Worm (Caenorhabditis elegans) whole organism, midembryonic: Measurements from ENCODE around the gene nspc-17.

ENCODE experiments used
- T22C8.4 ChIP-seq: fragments of 200-800 bp; sonication (Bioruptor generic); IDR thresholded peaks from 2 replicates; pipeline ENCODE4 v1.3.6; 2022; ENCODE audit warnings: missing genetic modification characterization, missing compliant biosample characterization
- cog-1 ChIP-seq: sonication (generic microtip); optimal IDR thresholded peaks from 2 replicates; lab custom pipeline; 2016; ENCODE audit warnings: missing genetic modification characterization, missing compliant biosample characterization
- flt-1 ChIP-seq: fragments of 200-800 bp; sonication (Bioruptor generic); IDR thresholded peaks from 2 replicates; pipeline ENCODE4 v1.3.6; 2022; ENCODE audit warnings: missing genetic modification characterization, missing compliant biosample characterization
- klf-2 ChIP-seq: fragments of 200-800 bp; sonication (Bioruptor generic); conservative IDR thresholded peaks from 2 replicates; pipeline ENCODE4 v1.3.6; 2022; ENCODE audit warnings: missing genetic modification reagents, missing genetic modification characterization, missing compliant biosample characterization
- med-1 ChIP-seq: sonication (generic microtip); optimal IDR thresholded peaks from 2 replicates; lab custom pipeline; 2017; ENCODE audit warnings: missing genetic modification characterization, mild to moderate bottlenecking, missing compliant biosample characterization, antibody characterized with exemption, missing genetic modification reagents; ENCODE audit not compliant: insufficient read depth
- ref-1 ChIP-seq: fragments of 200-800 bp; sonication (Bioruptor generic); conservative IDR thresholded peaks from 2 replicates; pipeline ENCODE4 v1.3.6; 2022; ENCODE audit warnings: missing genetic modification reagents, missing genetic modification characterization, missing compliant biosample characterization
- tab-1 ChIP-seq: fragments of 200-800 bp; sonication (Bioruptor generic); IDR thresholded peaks from 2 replicates; pipeline ENCODE4 v1.3.6; 2022; ENCODE audit warnings: missing genetic modification characterization, missing compliant biosample characterization
- ztf-23 ChIP-seq: fragments of 200-800 bp; sonication (Bioruptor generic); IDR thresholded peaks from 2 replicates; pipeline ENCODE4 v1.3.6; 2022; ENCODE audit warnings: missing genetic modification reagents, missing genetic modification characterization, missing compliant biosample characterization
- ztf-29 ChIP-seq: fragments of 200-800 bp; sonication (Bioruptor generic); IDR thresholded peaks from 2 replicates; pipeline ENCODE4 v1.3.6; 2022; ENCODE audit warnings: missing genetic modification reagents, missing genetic modification characterization, missing compliant biosample characterization

Gene nspc-17

DNA sequence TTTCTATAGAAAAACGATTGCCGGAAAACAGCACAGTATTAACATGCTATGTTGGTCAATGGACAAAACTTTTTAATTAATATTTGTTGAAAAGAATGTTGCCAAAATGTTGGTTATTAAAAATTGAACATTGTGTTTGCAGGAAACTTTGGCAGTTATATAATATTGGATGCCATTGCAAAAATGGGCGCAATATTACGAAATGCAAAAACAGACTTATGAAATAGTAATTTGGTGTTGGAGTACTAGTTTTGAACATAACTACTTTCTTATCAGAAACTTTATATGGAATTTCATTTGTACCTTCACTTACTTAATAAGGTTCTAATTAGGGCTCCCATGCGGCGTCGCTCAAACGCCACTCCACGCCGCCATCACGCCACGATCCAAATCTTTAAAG, 14.6 kb downstream of the nspc-17 start:
- TF ChIP-seq ztf-23 (GFP tag; lab: Robert Waterston, UW) (no peak), cog-1 (no peak), T22C8.4 (no peak), klf-2 (GFP tag; lab: Robert Waterston, UW) (no peak), flt-1 (no peak), med-1 (no peak), tab-1 (GFP tag; lab: Robert Waterston, UW) (no peak), ref-1 (GFP tag; lab: Robert Waterston, UW) (no peak), ztf-29 (no peak)

DNA sequence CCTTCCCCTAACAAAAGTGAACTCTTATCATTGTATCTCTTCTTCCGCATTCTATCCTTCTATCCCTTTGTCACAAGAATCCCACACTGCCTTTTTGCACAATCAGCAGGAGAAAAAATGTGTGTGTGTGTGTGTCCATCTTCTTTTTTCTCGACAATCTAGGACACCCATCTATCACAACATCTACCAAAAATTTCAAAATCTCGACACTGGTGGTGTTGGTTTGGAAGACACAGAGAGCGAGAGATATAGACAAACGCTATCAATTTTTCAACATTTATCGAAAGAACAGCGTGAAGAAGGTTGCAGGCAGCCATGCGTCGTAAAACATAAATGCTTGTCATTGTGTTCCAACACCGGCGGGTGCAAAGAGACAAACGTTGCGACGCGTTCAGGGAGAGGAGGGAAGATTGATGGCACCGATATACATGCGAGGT, 16.1 kb downstream of the nspc-17 start:
- TF ChIP-seq klf-2 (GFP tag; lab: Robert Waterston, UW) (no peak), flt-1 (no peak), ztf-23 (GFP tag; lab: Robert Waterston, UW) (no peak), T22C8.4 (no peak), cog-1 (no peak), tab-1 (GFP tag; lab: Robert Waterston, UW) (no peak), med-1 (no peak), ref-1 (GFP tag; lab: Robert Waterston, UW) (no peak), ztf-29 (no peak)

DNA sequence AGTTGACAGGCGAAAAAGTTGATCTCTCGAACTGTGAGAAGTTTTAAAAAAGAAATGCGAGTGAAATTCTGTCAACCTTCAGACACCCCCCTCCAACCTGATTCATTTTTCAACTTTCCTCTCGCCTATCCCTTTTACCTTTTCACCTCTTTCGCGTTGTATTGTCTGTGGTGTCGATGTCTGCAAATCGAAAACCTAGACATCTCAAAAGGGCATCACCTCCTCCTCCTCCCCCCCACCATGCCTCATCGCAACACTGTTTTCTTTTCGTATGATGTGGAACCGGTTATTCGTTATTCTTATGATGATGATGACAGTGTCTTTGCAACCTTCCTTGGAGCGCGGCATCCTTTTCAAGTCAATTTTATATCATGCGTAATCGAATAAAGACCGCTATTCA, 17.0 kb downstream of the nspc-17 start:
- no peak for TF ChIP-seq med-1
- no peak for TF ChIP-seq ztf-29
- TF ChIP-seq flt-1, result no peak
- no peak for TF ChIP-seq ref-1 (GFP tag; lab: Robert Waterston, UW)
- no peak for TF ChIP-seq klf-2 (GFP tag; lab: Robert Waterston, UW)

DNA sequence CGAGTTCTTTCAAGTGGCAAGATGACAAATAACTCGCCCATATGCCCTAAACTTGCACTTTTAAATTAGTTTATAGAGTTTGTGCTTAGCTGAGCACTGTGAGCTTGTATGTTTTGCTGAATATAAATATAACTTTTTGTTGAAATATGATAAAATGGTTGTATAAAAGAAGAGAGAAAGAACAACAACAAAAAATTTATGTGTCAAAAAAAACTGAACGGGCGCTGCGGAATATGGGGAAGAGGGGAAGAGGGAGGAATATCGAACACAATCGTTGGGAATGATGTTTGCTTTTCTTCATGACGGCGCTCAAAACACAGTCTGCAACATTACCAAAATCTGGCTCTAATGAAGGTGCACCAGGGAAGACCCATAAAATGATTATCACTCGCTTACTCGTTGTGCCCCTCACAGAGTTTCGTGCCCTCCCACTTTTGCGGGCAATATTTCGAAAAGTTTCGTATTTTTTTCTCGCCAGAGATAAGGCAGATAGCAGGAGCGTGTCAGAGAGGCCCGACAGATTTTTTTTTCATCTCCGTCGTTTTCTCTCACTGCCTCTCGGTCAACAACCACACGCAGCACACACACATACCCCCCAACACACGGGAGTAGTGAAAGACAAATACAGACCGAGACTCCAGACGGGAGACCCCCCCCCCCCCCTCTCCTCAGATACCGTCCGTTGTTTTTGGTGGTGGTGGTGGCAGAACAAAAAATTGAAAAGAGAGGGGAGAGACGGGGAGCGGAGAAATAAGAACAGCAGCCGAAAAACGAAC, 19.2 kb downstream of the nspc-17 start:
- peak; percentile 18; the same call in 1 of the 2 replicates for TF ChIP-seq flt-1
- TF ChIP-seq T22C8.4, result no peak

DNA sequence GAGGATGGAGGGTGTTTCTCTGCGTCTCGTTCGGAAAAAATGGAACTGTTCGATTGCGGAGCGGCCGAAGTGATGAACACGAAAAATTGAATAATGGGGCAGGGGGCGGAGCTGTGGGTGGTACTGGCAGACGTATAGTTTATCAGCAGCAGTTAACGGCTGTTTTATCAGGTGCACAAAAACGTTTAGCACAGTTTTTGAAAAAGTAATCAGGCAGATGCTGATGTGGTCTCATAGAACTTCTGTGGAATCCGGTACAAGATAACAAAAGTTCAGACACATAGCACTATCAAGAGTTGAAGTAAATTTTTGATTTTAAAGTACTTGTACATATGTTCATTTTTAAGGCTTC, 20.5 kb downstream of the nspc-17 start:
- TF ChIP-seq klf-2 (GFP tag; lab: Robert Waterston, UW), result no peak
- TF ChIP-seq ztf-29, result no peak
- TF ChIP-seq tab-1 (GFP tag; lab: Robert Waterston, UW), result no peak
- no peak for TF ChIP-seq flt-1
- no peak for TF ChIP-seq med-1
- TF ChIP-seq T22C8.4, result no peak
- no peak for TF ChIP-seq ztf-23 (GFP tag; lab: Robert Waterston, UW)
- no peak for TF ChIP-seq cog-1
- no peak for TF ChIP-seq ref-1 (GFP tag; lab: Robert Waterston, UW)

DNA sequence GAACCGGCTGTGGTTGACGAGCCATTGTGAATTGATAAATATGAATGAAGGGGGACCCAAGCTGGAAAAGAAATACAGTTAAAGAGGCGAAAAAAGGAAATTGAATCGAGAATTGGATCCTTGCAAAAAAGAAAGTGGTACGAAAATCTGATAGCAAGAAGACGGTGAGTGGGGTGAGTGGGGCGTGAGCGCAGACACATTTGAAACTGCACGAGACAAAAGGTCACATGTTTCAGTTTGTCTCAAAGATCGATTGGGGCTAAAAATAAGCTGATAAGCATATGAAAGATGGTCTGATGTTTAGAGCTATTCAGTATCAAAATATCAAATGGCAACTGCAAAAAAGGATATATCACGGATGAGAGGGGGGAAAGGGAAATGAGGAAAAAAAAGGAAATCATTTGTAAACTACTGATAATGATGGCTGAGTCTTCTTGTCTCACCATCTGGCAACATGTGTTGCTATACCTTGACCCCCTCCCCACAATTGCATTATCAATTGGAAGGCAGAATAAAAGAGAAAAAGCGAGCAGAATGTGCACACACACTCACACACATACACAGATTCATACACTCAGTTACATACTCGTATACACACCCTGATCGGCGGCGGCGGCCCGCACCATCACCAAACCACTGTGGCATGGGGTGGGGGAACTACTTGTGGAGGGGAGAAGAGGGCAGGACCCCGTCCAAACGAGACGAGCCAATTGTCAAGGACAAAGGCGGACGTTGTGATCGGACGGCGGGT, 21.0 kb downstream of the nspc-17 start, which contains the start of gene M163.1:
Gene M163.1, minus strand, starts transcription at position 25 of the 751 bp plus-strand sequence.
- TF ChIP-seq ztf-23 (GFP tag; lab: Robert Waterston, UW), result 0 out of 2 replicates have a peak, but pooled peaks have one; percentile 17
- no peak for TF ChIP-seq med-1
- TF ChIP-seq T22C8.4, result no peak
- TF ChIP-seq ref-1 (GFP tag; lab: Robert Waterston, UW), result no peak
- TF ChIP-seq cog-1, result peak; percentile 33
- TF ChIP-seq klf-2 (GFP tag; lab: Robert Waterston, UW), result no peak
- TF ChIP-seq ztf-29, result peak; percentile 45; the same call in 1 of the 2 replicates
- peak; percentile 73; the same call in 1 of the 2 replicates for TF ChIP-seq flt-1
- peak; percentile 67; the same call in 1 of the 2 replicates for TF ChIP-seq tab-1 (GFP tag; lab: Robert Waterston, UW)

DNA sequence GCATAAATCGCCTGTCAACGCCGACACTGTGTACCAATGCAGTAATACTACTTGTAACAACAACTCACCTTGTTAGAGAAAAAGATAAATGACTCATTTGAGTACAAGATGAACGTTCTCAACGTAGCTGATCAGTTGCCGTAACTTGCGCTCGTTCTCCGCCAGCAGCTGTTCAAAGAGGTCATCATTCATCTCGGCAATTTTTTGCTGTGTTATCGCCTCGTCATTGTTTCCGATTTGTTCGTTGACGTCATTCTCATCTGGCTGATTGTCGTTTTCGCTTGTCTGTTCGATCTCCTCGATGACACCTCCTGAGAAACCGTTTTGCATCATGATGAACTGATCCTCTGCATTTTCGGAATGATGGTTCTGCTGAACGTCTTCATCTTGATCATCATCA, 21.7 kb downstream of the nspc-17 start:
- TF ChIP-seq ztf-29, result no peak
- no peak for TF ChIP-seq klf-2 (GFP tag; lab: Robert Waterston, UW)
- no peak for TF ChIP-seq ref-1 (GFP tag; lab: Robert Waterston, UW)
- no peak for TF ChIP-seq tab-1 (GFP tag; lab: Robert Waterston, UW)
- TF ChIP-seq med-1, result no peak
- no peak for TF ChIP-seq cog-1
- TF ChIP-seq ztf-23 (GFP tag; lab: Robert Waterston, UW), result no peak
- TF ChIP-seq T22C8.4, result no peak
- no peak for TF ChIP-seq flt-1

DNA sequence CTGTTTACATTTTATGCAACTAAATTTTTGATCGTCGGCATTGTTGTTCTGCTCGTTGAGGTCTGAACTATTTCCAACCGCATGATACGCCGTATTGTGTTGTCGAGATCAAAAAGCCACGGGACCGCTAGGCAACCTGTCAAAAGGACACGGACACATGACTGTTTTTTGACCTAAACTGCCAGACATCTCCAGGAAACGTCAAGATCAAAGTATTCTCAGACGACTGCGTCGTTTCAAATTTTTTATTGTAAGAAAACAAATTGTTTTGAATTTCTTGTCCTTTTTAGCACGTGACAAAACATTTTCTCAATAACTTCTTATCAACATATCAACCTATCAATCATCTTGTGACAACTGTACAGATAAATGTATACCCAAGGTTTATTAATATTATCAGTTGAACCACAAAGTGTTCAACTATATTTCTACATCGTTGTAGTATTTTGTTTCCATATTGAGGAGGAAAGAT, 22.8 kb downstream of the nspc-17 start:
- TF ChIP-seq klf-2 (GFP tag; lab: Robert Waterston, UW), result no peak
- no peak for TF ChIP-seq tab-1 (GFP tag; lab: Robert Waterston, UW)
- no peak for TF ChIP-seq ref-1 (GFP tag; lab: Robert Waterston, UW)
- no peak for TF ChIP-seq ztf-29
- no peak for TF ChIP-seq T22C8.4
- TF ChIP-seq ztf-23 (GFP tag; lab: Robert Waterston, UW), result no peak
- TF ChIP-seq flt-1, result no peak
- no peak for TF ChIP-seq med-1
- no peak for TF ChIP-seq cog-1

DNA sequence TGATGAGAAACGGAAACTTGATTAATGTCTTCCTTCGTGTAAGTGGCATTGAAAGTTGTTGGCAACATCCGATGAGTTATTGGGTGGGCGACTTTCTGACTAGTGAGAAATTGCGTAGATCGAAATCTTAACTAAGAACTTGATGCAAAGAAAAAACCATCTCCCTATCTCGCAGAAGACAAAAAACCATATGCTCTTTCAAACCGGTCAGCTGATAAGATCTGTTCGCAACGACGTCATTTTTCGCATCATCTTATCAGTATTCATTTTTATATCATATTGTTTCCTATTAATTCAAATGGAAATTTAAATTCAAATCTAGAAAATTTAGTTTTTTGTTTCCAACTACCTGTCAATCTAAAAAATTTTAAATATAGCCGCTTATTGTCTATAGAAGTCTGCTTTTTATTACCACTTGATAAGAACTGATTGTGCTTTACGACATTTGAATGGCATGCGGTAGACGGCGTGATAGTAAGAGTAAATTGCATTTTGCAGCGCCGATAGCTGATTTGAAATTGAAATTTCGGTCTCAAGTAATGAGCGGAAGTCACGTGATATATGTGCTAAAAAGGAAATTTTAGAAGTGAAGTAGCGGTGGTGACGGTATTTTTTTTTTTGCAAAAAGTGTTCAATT, 24.4 kb downstream of the nspc-17 start:
- TF ChIP-seq ztf-29 (no peak), tab-1 (GFP tag; lab: Robert Waterston, UW) (no peak), flt-1 (no peak), T22C8.4 (no peak), ref-1 (GFP tag; lab: Robert Waterston, UW) (no peak), klf-2 (GFP tag; lab: Robert Waterston, UW) (no peak), med-1 (no peak), ztf-23 (GFP tag; lab: Robert Waterston, UW) (no peak), cog-1 (no peak)
